Fruit fly (Drosophila melanogaster) Kc167 (cell line): ENCODE data around the gene dah.

Experiments
- Myc ChIP-seq: fragments of >200 bp; optimal IDR thresholded peaks from 2 replicates; lab custom pipeline; 2017; ENCODE audit warnings: missing external identifiers
- h ChIP-seq: fragments of >200 bp; optimal IDR thresholded peaks from 3 replicates; lab custom pipeline; 2018; ENCODE audit warnings: missing external identifiers
- insv ChIP-seq: fragments of >200 bp; optimal IDR thresholded peaks from 3 replicates; lab custom pipeline; 2018; ENCODE audit warnings: missing external identifiers
- psq ChIP-seq: fragments of >200 bp; optimal IDR thresholded peaks from 2 replicates; lab custom pipeline; 2017; ENCODE audit warnings: missing external identifiers
- ttk ChIP-seq: sonication (Bioruptor generic); optimal IDR thresholded peaks from 2 replicates; lab custom pipeline; 2017; ENCODE audit warnings: missing external identifiers

- TF ChIP-seq psq (lab: Kevin White, UChicago) = no peak
- no peak for TF ChIP-seq ttk (lab: Kevin White, UChicago)
- no peak for TF ChIP-seq Myc
- TF ChIP-seq insv (lab: Kevin White, UChicago) = no peak
- TF ChIP-seq h (lab: Kevin White, UChicago) = no peak
Measured at dm6 chrX:15312074-15312881, 15.9 kb upstream of the dah start.
